Worm (Caenorhabditis elegans) whole organism, L2 larva: ENCODE results near the gene sto-5.

ENCODE experiments used
- R02D3.7 ChIP-seq: fragments of 150-350 bp; optimal IDR thresholded peaks from 2 replicates; lab custom pipeline; 2014; ENCODE audit warnings: missing biosample characterization, missing genetic modification characterization
- ama-1 ChIP-seq: fragments of 150-350 bp; optimal IDR thresholded peaks from 2 replicates; lab custom pipeline; 2018; ENCODE audit warnings: inconsistent platforms
- elt-3 ChIP-seq: sonication (generic microtip); optimal IDR thresholded peaks from 2 replicates; lab custom pipeline; 2017; ENCODE audit warnings: missing biosample characterization, missing genetic modification characterization
- gmeb-1 ChIP-seq: fragments of 150-350 bp; optimal IDR thresholded peaks from 2 replicates; lab custom pipeline; 2014; ENCODE audit warnings: missing biosample characterization, missing genetic modification characterization
- lin-11 ChIP-seq: fragments of 150-350 bp; sonication (generic microtip); optimal IDR thresholded peaks from 2 replicates; lab custom pipeline; 2014; ENCODE audit warnings: missing biosample characterization, missing genetic modification characterization, inconsistent platforms, mixed read lengths
- nhr-11 ChIP-seq: fragments of 150-350 bp; optimal IDR thresholded peaks from 2 replicates; lab custom pipeline; 2014; ENCODE audit warnings: missing biosample characterization, missing genetic modification characterization
- nhr-21 ChIP-seq: fragments of 150-350 bp; optimal IDR thresholded peaks from 2 replicates; lab custom pipeline; 2014; ENCODE audit warnings: missing biosample characterization, missing genetic modification characterization
- nhr-237 ChIP-seq: fragments of 150-350 bp; optimal IDR thresholded peaks from 2 replicates; lab custom pipeline; 2014; ENCODE audit warnings: missing biosample characterization, missing genetic modification characterization

- TF ChIP-seq nhr-11 (tag; lab: Kevin White, UChicago) (no peak), nhr-21 (tag; lab: Kevin White, UChicago) (no peak), R02D3.7 (tag; lab: Kevin White, UChicago) (no peak), elt-3 (tag; lab: Kevin White, UChicago) (no peak), gmeb-1 (no peak), lin-11 (tag; lab: Kevin White, UChicago) (no peak), ama-1 (no peak), nhr-237 (tag; lab: Kevin White, UChicago) (no peak)
Observed at ce11 chrX:16807015-16807414, 18.2 kb downstream of the sto-5 start, which contains the start of gene mec-4.
